Worm (Caenorhabditis elegans) whole organism, L1 larva: ENCODE data around the gene acl-1.

Experiments
- aly-2 ChIP-seq: fragments of 150-350 bp; optimal IDR thresholded peaks from 2 replicates; lab custom pipeline; 2014; ENCODE audit warnings: missing biosample characterization, missing genetic modification characterization
- dpl-1 ChIP-seq, 3 experiments: fragments of 150-350 bp in 2 of 3; sonication (generic microtip) in 1 of 3; optimal IDR thresholded peaks; 2 replicates each; lab custom pipeline; 2014 to 2017; ENCODE audit warnings: missing biosample characterization in 3 of 3, missing genetic modification characterization in 3 of 3, missing genetic modification reagents in 3 of 3
- efl-1 ChIP-seq, 4 experiments: fragments of 150-350 bp; optimal IDR thresholded peaks in 3 of 4; peaks in 1 of 4; 1 replicate in 1 of 4; 2 replicates in 3 of 4; lab custom pipeline; 2014; ENCODE audit warnings: missing biosample characterization in 2 of 4, missing genetic modification characterization in 2 of 4, missing genetic modification reagents in 2 of 4
- fkh-10 ChIP-seq: sonication (generic microtip); optimal IDR thresholded peaks from 2 replicates; lab custom pipeline; 2017; ENCODE audit warnings: missing biosample characterization, missing genetic modification reagents, missing genetic modification characterization
- lin-13 ChIP-seq: fragments of 150-350 bp; optimal IDR thresholded peaks from 2 replicates; lab custom pipeline; 2014; ENCODE audit warnings: missing biosample characterization, missing genetic modification reagents, missing genetic modification characterization
- lin-39 ChIP-seq: fragments of 150-350 bp; optimal IDR thresholded peaks from 2 replicates; lab custom pipeline; 2014; ENCODE audit warnings: missing biosample characterization, missing genetic modification reagents, missing genetic modification characterization
- nhr-11 ChIP-seq: fragments of 150-350 bp; optimal IDR thresholded peaks from 2 replicates; lab custom pipeline; 2014; ENCODE audit warnings: missing biosample characterization, missing genetic modification characterization
- nhr-12 ChIP-seq: sonication (generic microtip); optimal IDR thresholded peaks from 2 replicates; lab custom pipeline; 2017; ENCODE audit warnings: missing biosample characterization, missing genetic modification characterization
- skn-1 ChIP-seq: fragments of 150-350 bp; optimal IDR thresholded peaks from 2 replicates; lab custom pipeline; 2014; ENCODE audit warnings: missing biosample characterization, missing genetic modification characterization
- unc-62 ChIP-seq: fragments of 150-350 bp; optimal IDR thresholded peaks from 2 replicates; lab custom pipeline; 2014; ENCODE audit warnings: missing biosample characterization, missing genetic modification reagents, missing genetic modification characterization

ce11 chrX:15804072-15804471 is 45.6 kb upstream of the acl-1 start, which contains the start of gene Y7A5A.7:
- TF ChIP-seq unc-62 (GFP tag; lab: Kevin White, UChicago) (no peak), nhr-11 (tag; lab: Kevin White, UChicago) (no peak), lin-13 (GFP tag; lab: Kevin White, UChicago) (no peak), fkh-10 (GFP tag; lab: Kevin White, UChicago) (no peak), skn-1 (tag; lab: Kevin White, UChicago) (no peak), efl-1 (optimal IDR thresholded peaks at IDR 0.05; lab: Kevin White, UChicago) (no peak), efl-1 (GFP tag; optimal IDR thresholded peaks at IDR 0.05 in 1 of 2; lab: Kevin White, UChicago) (no peak), nhr-12 (tag; lab: Kevin White, UChicago) (no peak), lin-39 (no peak), dpl-1 (GFP tag; optimal IDR thresholded peaks at IDR 0.05; lab: Kevin White, UChicago) (no peak), aly-2 (tag; lab: Kevin White, UChicago) (no peak)
